Worm (Caenorhabditis elegans) whole organism, L4/young adult: ENCODE data around the gene ltah-1.2.

Experiments
- W03F9.2 ChIP-seq: fragments of 150-350 bp; optimal IDR thresholded peaks from 2 replicates; lab custom pipeline; 2014; ENCODE audit warnings: missing biosample characterization, missing genetic modification characterization
- dao-5 ChIP-seq: sonication (generic microtip); optimal IDR thresholded peaks from 2 replicates; lab custom pipeline; 2016; ENCODE audit warnings: missing genotype, missing genetic modification characterization, moderate library complexity, missing compliant biosample characterization
- him-1 ChIP-seq: sonication (generic microtip); optimal IDR thresholded peaks from 2 replicates; lab custom pipeline; 2016; ENCODE audit warnings: missing genotype, missing genetic modification reagents, missing genetic modification characterization, missing compliant biosample characterization

- TF ChIP-seq dao-5 (tag; lab: Kevin White, UChicago) (no peak), him-1 (no peak), W03F9.2 (tag; lab: Kevin White, UChicago) (no peak)
Observed at ce11 chrIV:3593513-3593912, 19.4 kb downstream of the ltah-1.2 start, which contains the start of gene taf-2.
